Fruit fly (Drosophila melanogaster) whole organism, embryonic: ENCODE measurements around the gene alpha-PheRS.

Experiments
- BtbVII ChIP-seq: fragments of 200-800 bp; sonication (Bioruptor generic); optimal IDR thresholded peaks from 3 replicates; lab custom pipeline; 2017; ENCODE audit warnings: missing biosample characterization, mild to moderate bottlenecking, missing genetic modification characterization
- CG10321 ChIP-seq: fragments of 200-800 bp; sonication (Bioruptor generic); IDR thresholded peaks from 2 replicates; pipeline ENCODE4 v1.3.6; 2022; ENCODE audit warnings: missing biosample characterization, missing genetic modification characterization
- CG10366 ChIP-seq: fragments of 200-800 bp; sonication (Bioruptor generic); IDR thresholded peaks from 2 replicates; pipeline ENCODE4 v1.3.6; 2022; ENCODE audit warnings: missing biosample characterization, missing genetic modification characterization
- CG13287 ChIP-seq: fragments of 200-800 bp; sonication (Bioruptor generic); IDR thresholded peaks from 2 replicates; pipeline ENCODE4 v1.3.6; 2022; ENCODE audit warnings: missing biosample characterization, missing genetic modification characterization; ENCODE audit not compliant: partially characterized antibody
- CG15011 ChIP-seq: fragments of 200-800 bp; sonication (Bioruptor generic); optimal IDR thresholded peaks from 3 replicates; lab custom pipeline; 2018; ENCODE audit warnings: missing biosample characterization, mild to moderate bottlenecking, missing genetic modification characterization
- CG17186 ChIP-seq: fragments of 200-800 bp; sonication (Bioruptor generic); optimal IDR thresholded peaks from 3 replicates; lab custom pipeline; 2017; ENCODE audit warnings: missing biosample characterization, missing genetic modification reagents, missing genetic modification characterization
- CG18619 ChIP-seq: fragments of 200-800 bp; sonication (Bioruptor generic); optimal IDR thresholded peaks from 3 replicates; lab custom pipeline; 2017; ENCODE audit warnings: missing biosample characterization, mild to moderate bottlenecking, missing genetic modification characterization
- CG2116 ChIP-seq: fragments of 200-800 bp; sonication (Bioruptor generic); optimal IDR thresholded peaks from 3 replicates; lab custom pipeline; 2018; ENCODE audit warnings: missing biosample characterization, mild to moderate bottlenecking, missing genetic modification characterization
- CG2120 ChIP-seq: fragments of 200-800 bp; sonication (Bioruptor generic); optimal IDR thresholded peaks from 3 replicates; lab custom pipeline; 2016; ENCODE audit warnings: missing biosample characterization, missing genetic modification characterization
- CG2129 ChIP-seq: fragments of 200-800 bp; sonication (Bioruptor generic); IDR thresholded peaks from 2 replicates; pipeline ENCODE4 v1.3.6; 2022; ENCODE audit warnings: missing biosample characterization, missing genetic modification characterization; ENCODE audit not compliant: partially characterized antibody
- CG2678 ChIP-seq: fragments of 200-800 bp; sonication (Bioruptor generic); optimal IDR thresholded peaks from 3 replicates; lab custom pipeline; 2019; ENCODE audit warnings: missing biosample characterization, mild to moderate bottlenecking, missing genetic modification characterization, moderate library complexity
- CG30403 ChIP-seq: fragments of 200-800 bp; sonication (Bioruptor generic); optimal IDR thresholded peaks from 3 replicates; lab custom pipeline; 2016; ENCODE audit warnings: missing biosample characterization, missing genetic modification characterization
- CG3281 ChIP-seq: fragments of 200-800 bp; sonication (Bioruptor generic); optimal IDR thresholded peaks from 3 replicates; lab custom pipeline; 2017; ENCODE audit warnings: missing biosample characterization, mild to moderate bottlenecking, missing genetic modification characterization
- CG3847 ChIP-seq: fragments of 200-800 bp; sonication (Bioruptor generic); IDR thresholded peaks from 2 replicates; pipeline ENCODE4 v1.3.6; 2022; ENCODE audit warnings: missing biosample characterization, missing genetic modification characterization
- CG5953 ChIP-seq: fragments of 200-800 bp; sonication (Bioruptor generic); IDR thresholded peaks from 2 replicates; pipeline ENCODE4 v1.3.6; 2022; ENCODE audit warnings: missing biosample characterization, missing genetic modification characterization
- CG6683 ChIP-seq: fragments of 200-800 bp; sonication (Bioruptor generic); optimal IDR thresholded peaks from 2 replicates; lab custom pipeline; 2017; ENCODE audit warnings: missing biosample characterization, mild to moderate bottlenecking, missing genetic modification characterization, missing genetic modification reagents
- CG7271 ChIP-seq: fragments of 200-800 bp; sonication (Bioruptor generic); optimal IDR thresholded peaks from 2 replicates; lab custom pipeline; 2018; ENCODE audit warnings: missing biosample characterization, mild to moderate bottlenecking, missing genetic modification characterization, moderate library complexity
- CG7987 ChIP-seq: fragments of 200-800 bp; sonication (Bioruptor generic); optimal IDR thresholded peaks from 2 replicates; lab custom pipeline; 2018; ENCODE audit warnings: missing biosample characterization, mild to moderate bottlenecking, missing genetic modification characterization, moderate library complexity
- CG8290 ChIP-seq, 3 experiments: fragments of 200-800 bp; sonication (Bioruptor generic); optimal IDR thresholded peaks; 2 replicates each; lab custom pipeline; 2016 to 2019; ENCODE audit warnings: missing biosample characterization in 3 of 3, missing genetic modification characterization in 3 of 3, mild to moderate bottlenecking in 2 of 3, moderate library complexity in 1 of 3
- CTCF ChIP-seq: fragments of 200-800 bp; sonication (Bioruptor generic); optimal IDR thresholded peaks from 2 replicates; lab custom pipeline; 2017; ENCODE audit warnings: missing biosample characterization, mild to moderate bottlenecking, missing genetic modification characterization, moderate library complexity
- CoRest ChIP-seq: fragments of 200-800 bp; sonication (Bioruptor generic); optimal IDR thresholded peaks from 3 replicates; lab custom pipeline; 2018; ENCODE audit warnings: missing biosample characterization, mild to moderate bottlenecking, missing genetic modification characterization, moderate library complexity
- Doc2 ChIP-seq: fragments of 200-800 bp; sonication (Bioruptor generic); IDR thresholded peaks from 2 replicates; pipeline ENCODE4 v1.3.6; 2022; ENCODE audit warnings: missing biosample characterization, missing genetic modification characterization
- Dp ChIP-seq: fragments of 200-800 bp; sonication (Bioruptor generic); optimal IDR thresholded peaks from 2 replicates; lab custom pipeline; 2018; ENCODE audit warnings: missing biosample characterization, mild to moderate bottlenecking, missing genetic modification characterization, moderate library complexity
- Dref ChIP-seq: fragments of 200-800 bp; sonication (Bioruptor generic); IDR thresholded peaks from 2 replicates; pipeline ENCODE4 v1.3.6; 2022; ENCODE audit warnings: missing biosample characterization, missing genetic modification characterization
- E2f1 ChIP-seq: fragments of 200-800 bp; sonication (Bioruptor generic); IDR thresholded peaks from 2 replicates; pipeline ENCODE4 v1.3.6; 2022; ENCODE audit warnings: missing biosample characterization, missing genetic modification characterization
- HmgZ ChIP-seq: fragments of 200-800 bp; sonication (Bioruptor generic); optimal IDR thresholded peaks from 2 replicates; lab custom pipeline; 2018; ENCODE audit warnings: missing biosample characterization, mild to moderate bottlenecking, missing genetic modification characterization
- Hr39 ChIP-seq: fragments of >200 bp; optimal IDR thresholded peaks from 2 replicates; lab custom pipeline; 2017
- MBD-R2 ChIP-seq: fragments of 200-800 bp; sonication (Bioruptor generic); IDR thresholded peaks from 2 replicates; pipeline ENCODE4 v1.3.6; 2022; ENCODE audit warnings: missing biosample characterization, missing genetic modification characterization
- Med ChIP-seq: fragments of 200-800 bp; sonication (Bioruptor generic); peaks from one replicate; lab custom pipeline; 2016; ENCODE audit warnings: missing biosample characterization, missing genetic modification characterization, mild to moderate bottlenecking, inconsistent platforms, moderate library complexity
- Myb ChIP-seq: fragments of 200-800 bp; sonication (Bioruptor generic); optimal IDR thresholded peaks from 2 replicates; lab custom pipeline; 2016; ENCODE audit warnings: missing biosample characterization, missing genetic modification characterization
- Sox100B ChIP-seq: fragments of 200-800 bp; sonication (Bioruptor generic); optimal IDR thresholded peaks from 3 replicates; lab custom pipeline; 2018; ENCODE audit warnings: missing biosample characterization, mild to moderate bottlenecking, missing genetic modification characterization
- Ssrp ChIP-seq: fragments of 200-800 bp; sonication (Bioruptor generic); optimal IDR thresholded peaks from 2 replicates; lab custom pipeline; 2018; ENCODE audit warnings: missing biosample characterization, mild to moderate bottlenecking, missing genetic modification characterization, moderate library complexity
- Xbp1 ChIP-seq: fragments of 200-800 bp; sonication (Bioruptor generic); optimal IDR thresholded peaks from 3 replicates; lab custom pipeline; 2016; ENCODE audit warnings: missing biosample characterization, mild to moderate bottlenecking, missing genetic modification characterization
- Xrp1 ChIP-seq: fragments of 200-800 bp; sonication (Bioruptor generic); IDR thresholded peaks from 2 replicates; pipeline ENCODE4 v1.3.6; 2022; ENCODE audit warnings: missing biosample characterization, missing genetic modification characterization
- ara ChIP-seq: fragments of 200-800 bp; sonication (Bioruptor generic); IDR thresholded peaks from 2 replicates; pipeline ENCODE4 v1.3.6; 2022; ENCODE audit warnings: missing biosample characterization, missing genetic modification characterization
- ash1 ChIP-seq: fragments of 200-800 bp; sonication (Bioruptor generic); optimal IDR thresholded peaks from 2 replicates; lab custom pipeline; 2018; ENCODE audit warnings: missing biosample characterization, mild to moderate bottlenecking, missing genetic modification characterization
- caup ChIP-seq: fragments of 200-800 bp; sonication (Bioruptor generic); optimal IDR thresholded peaks from 3 replicates; lab custom pipeline; 2017; ENCODE audit warnings: missing biosample characterization, mild to moderate bottlenecking, missing genetic modification characterization, moderate library complexity; ENCODE audit not compliant: severe bottlenecking
- cg ChIP-seq: fragments of 200-800 bp; sonication (Bioruptor generic); optimal IDR thresholded peaks from 3 replicates; lab custom pipeline; 2019; ENCODE audit warnings: missing biosample characterization, mild to moderate bottlenecking, missing genetic modification characterization, moderate library complexity
- chif ChIP-seq, 2 experiments: fragments of 200-800 bp; sonication (Bioruptor generic); optimal IDR thresholded peaks; 3 replicates each; lab custom pipeline; 2016; ENCODE audit warnings: missing biosample characterization in 2 of 2, missing genetic modification characterization in 2 of 2
- ci ChIP-seq: fragments of 200-800 bp; sonication (Bioruptor generic); IDR thresholded peaks from 3 replicates; pipeline ENCODE4 v1.3.6; 2022; ENCODE audit warnings: missing biosample characterization, missing genetic modification characterization
- croc ChIP-seq: fragments of 200-800 bp; sonication (Bioruptor generic); conservative IDR thresholded peaks from 3 replicates; pipeline ENCODE4 v1.3.6; 2022; ENCODE audit warnings: missing biosample characterization, missing genetic modification characterization
- crp ChIP-seq, 2 experiments: fragments of 200-800 bp; sonication (Bioruptor generic); optimal IDR thresholded peaks; 2 replicates in 1 of 2; 3 replicates in 1 of 2; lab custom pipeline; 2017; ENCODE audit warnings: missing biosample characterization in 2 of 2, missing genetic modification characterization in 2 of 2, mild to moderate bottlenecking in 1 of 2, moderate library complexity in 1 of 2
- dysf ChIP-seq: fragments of 200-800 bp; sonication (Bioruptor generic); IDR thresholded peaks from 3 replicates; pipeline ENCODE4 v1.3.6; 2022; ENCODE audit warnings: missing biosample characterization, missing genetic modification characterization
- eve ChIP-seq, 2 experiments: fragments of >200 bp; optimal IDR thresholded peaks; 2 replicates each; lab custom pipeline; 2017; ENCODE audit warnings: missing biosample characterization in 2 of 2, missing genetic modification characterization in 2 of 2
- h ChIP-seq: fragments of >200 bp; optimal IDR thresholded peaks from 2 replicates; lab custom pipeline; 2017
- ind ChIP-seq: fragments of 200-800 bp; sonication (Bioruptor generic); optimal IDR thresholded peaks from 3 replicates; lab custom pipeline; 2016; ENCODE audit warnings: missing biosample characterization, missing genetic modification characterization
- luna ChIP-seq: fragments of 200-800 bp; sonication (Bioruptor generic); optimal IDR thresholded peaks from 2 replicates; lab custom pipeline; 2016; ENCODE audit warnings: missing biosample characterization, missing genetic modification characterization
- pzg ChIP-seq: fragments of 200-800 bp; sonication (Bioruptor generic); optimal IDR thresholded peaks from 3 replicates; lab custom pipeline; 2018; ENCODE audit warnings: missing biosample characterization, mild to moderate bottlenecking, missing genetic modification characterization, moderate library complexity
- rib ChIP-seq: fragments of 200-800 bp; sonication (Bioruptor generic); IDR thresholded peaks from 2 replicates; pipeline ENCODE4 v1.3.6; 2022; ENCODE audit warnings: missing biosample characterization, missing genetic modification characterization
- sima ChIP-seq: fragments of 200-800 bp; sonication (Bioruptor generic); optimal IDR thresholded peaks from 2 replicates; lab custom pipeline; 2016; ENCODE audit warnings: missing biosample characterization, missing genetic modification characterization
- slou ChIP-seq: fragments of 200-800 bp; sonication (Bioruptor generic); optimal IDR thresholded peaks from 3 replicates; lab custom pipeline; 2016; ENCODE audit warnings: missing biosample characterization, missing genetic modification characterization
- tio ChIP-seq: fragments of 200-800 bp; sonication (Bioruptor generic); optimal IDR thresholded peaks from 2 replicates; lab custom pipeline; 2017; ENCODE audit warnings: missing biosample characterization, missing genetic modification characterization, inconsistent platforms

The alpha-PheRS gene

dm6 chrX:8157294-8157693 lies 11.9 kb upstream of the alpha-PheRS start, which contains the start of the genes Traf6 and GIIIspla2 (continued):
- peak; percentile 15 for TF ChIP-seq CG8290 (GFP tag; optimal IDR thresholded peaks at IDR 0.05; lab: Kevin White, UChicago)
- peak in 1 of 2 experiments; percentile 60 for TF ChIP-seq CG8290 (tag; optimal IDR thresholded peaks at IDR 0.05; lab: Kevin White, UChicago)
- TF ChIP-seq CG2116 = peak; percentile 59
- TF ChIP-seq sima (GFP tag; lab: Kevin White, UChicago) = no peak
- peak; percentile 71 for TF ChIP-seq CG18619 (GFP tag; lab: Kevin White, UChicago)
- no peak for TF ChIP-seq CG2678 (tag; lab: Kevin White, UChicago)
- peak; percentile 81 for TF ChIP-seq caup
- peak; percentile 43 for TF ChIP-seq CG7987 (GFP tag; lab: Kevin White, UChicago)
- TF ChIP-seq CG3847 (GFP tag; lab: Robert Waterston, UW) = peak; percentile 86
- TF ChIP-seq CG5953 (GFP tag; lab: Robert Waterston, UW) = peak; percentile 61; the same call in 1 of the 2 replicates
- TF ChIP-seq crp (GFP tag; optimal IDR thresholded peaks at IDR 0.05; lab: Kevin White, UChicago) = peak; percentile 51 to 93
- TF ChIP-seq CG30403 (GFP tag; lab: Kevin White, UChicago) = peak; percentile 79
- TF ChIP-seq E2f1 = peak; percentile 81
- peak; percentile 55 to 61 for TF ChIP-seq chif (GFP tag; optimal IDR thresholded peaks at IDR 0.05; lab: Kevin White, UChicago)
- peak; percentile 79 for TF ChIP-seq ara
- TF ChIP-seq slou (GFP tag; lab: Kevin White, UChicago) = peak; percentile 38
- peak; percentile 76 for TF ChIP-seq CG10366 (GFP tag; lab: Robert Waterston, UW)
- TF ChIP-seq Hr39 = no peak
- TF ChIP-seq CG15011 = no peak
- no peak for TF ChIP-seq Doc2 (GFP tag; lab: Robert Waterston, UW)
- no peak for TF ChIP-seq Sox100B
- peak; percentile 72 for TF ChIP-seq Ssrp (tag; lab: Kevin White, UChicago)
- TF ChIP-seq BtbVII (GFP tag; lab: Kevin White, UChicago) = peak; percentile 31
- TF ChIP-seq CG17186 (GFP tag; lab: Kevin White, UChicago) = peak; percentile 88
- no peak for TF ChIP-seq CG10321 (GFP tag; lab: Robert Waterston, UW)
- peak; percentile 63 for TF ChIP-seq Myb (GFP tag; lab: Kevin White, UChicago)
- peak; percentile 96 for TF ChIP-seq Med (GFP tag; lab: Kevin White, UChicago)
- peak; percentile 46; the same call in 2 of the 3 replicates for TF ChIP-seq croc (GFP tag; lab: Robert Waterston, UW)
- TF ChIP-seq luna (GFP tag; lab: Kevin White, UChicago) = no peak

- TF ChIP-seq CTCF = peak; percentile 23
- TF ChIP-seq tio (GFP tag; lab: Kevin White, UChicago) = no peak
- no peak for TF ChIP-seq Xrp1 (GFP tag; lab: Robert Waterston, UW)
- TF ChIP-seq ci (GFP tag; lab: Robert Waterston, UW) = 0 out of 3 replicates have a peak, but pooled peaks have one; percentile 26
- peak; percentile 49 for TF ChIP-seq pzg (GFP tag; lab: Kevin White, UChicago)
- TF ChIP-seq CG6683 (GFP tag; lab: Kevin White, UChicago) = no peak
- TF ChIP-seq eve (GFP tag; optimal IDR thresholded peaks at IDR 0.05; lab: Kevin White, UChicago) = no peak
- no peak for TF ChIP-seq ind (GFP tag; lab: Kevin White, UChicago)
- no peak for TF ChIP-seq rib (GFP tag; lab: Robert Waterston, UW)
- TF ChIP-seq dysf (GFP tag; lab: Robert Waterston, UW) = no peak
- no peak for TF ChIP-seq Xbp1
- TF ChIP-seq CoRest (tag; lab: Kevin White, UChicago) = peak; percentile 8
- TF ChIP-seq CG2120 (GFP tag; lab: Kevin White, UChicago) = peak; percentile 27
- TF ChIP-seq cg (GFP tag; lab: Kevin White, UChicago) = peak; percentile 6
- TF ChIP-seq h (lab: Kevin White, UChicago) = no peak
- TF ChIP-seq CG7271 (tag; lab: Kevin White, UChicago) = no peak
- TF ChIP-seq CG13287 (GFP tag; lab: Robert Waterston, UW) = peak; percentile 8; the same call in 1 of the 2 replicates
- no peak for TF ChIP-seq CG2129
- TF ChIP-seq HmgZ (tag; lab: Kevin White, UChicago) = peak; percentile 12
- TF ChIP-seq crp (GFP tag; optimal IDR thresholded peaks at IDR 0.05; lab: Kevin White, UChicago) = peak; percentile 23 to 87
- TF ChIP-seq CG3281 (GFP tag; lab: Kevin White, UChicago) = no peak
- TF ChIP-seq ash1 = no peak
- peak; percentile 47 for TF ChIP-seq Dref (GFP tag; lab: Robert Waterston, UW)
- peak; percentile 83 for TF ChIP-seq Dp (GFP tag; lab: Kevin White, UChicago)
- TF ChIP-seq MBD-R2 (GFP tag; lab: Robert Waterston, UW) = peak; percentile 96
These were observed 7.3 kb upstream of the alpha-PheRS start, which contains the start of gene CG18262 for dm6 chrX:8152718-8153117. TSS of gene CG18262 (plus strand) at chrX:8152948.
